Worm (Caenorhabditis elegans): ENCODE results near the gene jmjd-5.

Gene jmjd-5

DNA sequence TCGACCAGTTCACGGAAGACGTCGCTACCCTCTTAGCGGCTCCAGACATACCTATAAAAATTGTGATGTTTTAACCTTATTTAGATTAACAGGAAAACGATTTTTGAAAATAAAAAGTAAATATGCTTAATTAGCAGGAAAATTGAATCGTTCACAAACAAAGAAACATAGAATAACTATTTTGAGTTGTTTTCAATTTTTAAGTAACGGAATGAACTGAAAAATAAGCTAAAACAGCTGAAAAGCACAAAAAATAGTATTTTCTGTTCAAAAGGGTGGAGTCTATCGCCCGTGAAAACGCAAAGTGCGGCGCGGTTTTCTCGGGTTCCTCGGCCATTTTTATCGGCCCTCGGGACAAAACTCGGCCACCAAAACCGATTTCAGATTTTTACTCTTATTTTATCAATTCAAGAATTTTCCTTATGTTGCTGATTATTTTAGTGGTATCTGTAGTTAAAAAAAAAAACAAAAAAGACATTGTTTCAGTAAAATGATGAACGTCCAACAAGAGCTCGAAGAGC lies 3.4 kb upstream of the jmjd-5 start, which contains the start of the genes atp-5 and lmtr-3:
atp-5 (minus strand) TSS at position 51 of the 521 bp plus-strand sequence.
lmtr-3 (plus strand) TSS at position 370 of the 521 bp plus-strand sequence.
- TF ChIP-seq F16B12.6 (tag; optimal IDR thresholded peaks at IDR 0.05) (no peak), lin-35 (GFP tag; optimal IDR thresholded peaks at IDR 0.05) (peak; percentile 70 to 80), sptf-1 (tag; optimal IDR thresholded peaks at IDR 0.05) (no peak), ets-5 (GFP tag; IDR thresholded peaks at IDR 0.05) (no peak), dpl-1 (GFP tag; optimal IDR thresholded peaks at IDR 0.05) (peak; percentile 68 to 81 (median 69)), ceh-63 (GFP tag; optimal IDR thresholded peaks at IDR 0.05) (no peak), efl-1 (optimal IDR thresholded peaks at IDR 0.05) (peak; percentile 70 to 71), efl-1 (GFP tag; optimal IDR thresholded peaks at IDR 0.05 in 1 of 2) (peak; percentile 74 to 95), fos-1 (tag; optimal IDR thresholded peaks at IDR 0.05) (no peak), nhr-90 (tag; optimal IDR thresholded peaks at IDR 0.05; ENCODE audit: poor library complexity) (peak; percentile 83), egl-13 (tag; optimal IDR thresholded peaks at IDR 0.05) (peak; percentile 58), nhr-76 (tag; optimal IDR thresholded peaks at IDR 0.05) (no peak), fkh-10 (GFP tag; optimal IDR thresholded peaks at IDR 0.05) (no peak), ceh-82 (tag; optimal IDR thresholded peaks at IDR 0.05) (peak; percentile 15 to 81 (median 53)), xbp-1 (tag; optimal IDR thresholded peaks at IDR 0.05) (peak; percentile 66), snpc-4 (tag; optimal IDR thresholded peaks at IDR 0.05) (peak; percentile 63), irx-1 (tag; optimal IDR thresholded peaks at IDR 0.05) (peak; percentile 79), C16A3.4 (tag; optimal IDR thresholded peaks at IDR 0.05) (peak; percentile 73), dsc-1 (tag; optimal IDR thresholded peaks at IDR 0.05) (peak; percentile 72), tlp-1 (tag; optimal IDR thresholded peaks at IDR 0.05) (no peak), lsy-2 (tag; optimal IDR thresholded peaks at IDR 0.05) (peak; percentile 66 to 78), ztf-4 (tag; optimal IDR thresholded peaks at IDR 0.05) (no peak), unc-130 (tag; optimal IDR thresholded peaks at IDR 0.05) (peak; percentile 62), snu-23 (GFP tag; optimal IDR thresholded peaks at IDR 0.05) (peak; percentile 82), unc-62 (GFP tag; optimal IDR thresholded peaks at IDR 0.05) (no peak), hpl-2 (GFP tag; optimal IDR thresholded peaks at IDR 0.05) (no peak), fkh-4 (tag; optimal IDR thresholded peaks at IDR 0.05; ENCODE audit: borderline replicate concordance) (peak; percentile 82), lin-15B (tag; optimal IDR thresholded peaks at IDR 0.05) (peak; percentile 64), pag-3 (tag; optimal IDR thresholded peaks at IDR 0.05; ENCODE audit: borderline replicate concordance, insufficient read depth) (peak; percentile 1), vab-15 (tag; optimal IDR thresholded peaks at IDR 0.05) (no peak), nhr-19 (GFP tag; conservative IDR thresholded peaks at IDR 0.05) (peak; percentile 75), blmp-1 (tag; optimal IDR thresholded peaks at IDR 0.05) (peak; percentile 39), nhr-12 (tag; optimal IDR thresholded peaks at IDR 0.05) (no peak), unc-98 (GFP tag; IDR thresholded peaks at IDR 0.05) (peak; percentile 52), sup-37 (GFP tag; optimal IDR thresholded peaks at IDR 0.05) (no peak), egl-27 (tag; optimal IDR thresholded peaks at IDR 0.05) (no peak), tbx-2 (tag; optimal IDR thresholded peaks at IDR 0.05) (peak; percentile 80), aly-2 (tag; optimal IDR thresholded peaks at IDR 0.05) (no peak), lin-13 (GFP tag; optimal IDR thresholded peaks at IDR 0.05) (peak; percentile 59), lin-39 (tag; optimal IDR thresholded peaks at IDR 0.05) (peak; percentile 19), C04F5.9 (tag; optimal IDR thresholded peaks at IDR 0.05) (peak; percentile 32), Y116A8C.19 (tag; optimal IDR thresholded peaks at IDR 0.05; ENCODE audit: borderline replicate concordance) (no peak), ceh-8 (GFP tag; optimal IDR thresholded peaks at IDR 0.05) (no peak), jun-1 (tag; optimal IDR thresholded peaks at IDR 0.05) (peak; percentile 54), nhr-84 (tag; optimal IDR thresholded peaks at IDR 0.05) (no peak), rnt-1 (tag; optimal IDR thresholded peaks at IDR 0.05) (peak; percentile 98), unc-86 (tag; optimal IDR thresholded peaks at IDR 0.05) (peak; percentile 58), elt-2 (tag; optimal IDR thresholded peaks at IDR 0.05) (peak; percentile 30), unc-30 (tag; optimal IDR thresholded peaks at IDR 0.05) (no peak), pqm-1 (tag; optimal IDR thresholded peaks at IDR 0.05) (no peak), swsn-7 (tag; optimal IDR thresholded peaks at IDR 0.05) (peak; percentile 66), skn-1 (tag; optimal IDR thresholded peaks at IDR 0.05) (peak; percentile 70), hlh-4 (tag; optimal IDR thresholded peaks at IDR 0.05) (no peak), ces-1 (GFP tag; optimal IDR thresholded peaks at IDR 0.05) (no peak)

Data from whole organism, L1 larva.